Fruit fly (Drosophila melanogaster): Measurements from ENCODE around the gene CG7453.

CG7453 gene

dm6 chrX:19167586-19168403, 12.2 kb upstream of the CG7453 start (continued):
- peak; percentile 27 for TF ChIP-seq CG12219 (GFP tag; optimal IDR thresholded peaks at IDR 0.05)
- TF ChIP-seq her (GFP tag; optimal IDR thresholded peaks at IDR 0.05): peak; percentile 2
- TF ChIP-seq Adf1 (GFP tag; IDR thresholded peaks at IDR 0.05): peak; percentile 88
- TF ChIP-seq CG2678 (tag; optimal IDR thresholded peaks at IDR 0.05): no peak
- TF ChIP-seq Mad (GFP tag; optimal IDR thresholded peaks at IDR 0.05): no peak
- no peak for TF ChIP-seq CG7372 (GFP tag; IDR thresholded peaks at IDR 0.05)
- TF ChIP-seq hth (optimal IDR thresholded peaks at IDR 0.05): no peak
- TF ChIP-seq ems (GFP tag; optimal IDR thresholded peaks at IDR 0.05): no peak
- TF ChIP-seq CG9932 (GFP tag; IDR thresholded peaks at IDR 0.05): peak; percentile 45
- TF ChIP-seq Hmr (GFP tag; optimal IDR thresholded peaks at IDR 0.05): peak; percentile 24
- TF ChIP-seq ERR (GFP tag; optimal IDR thresholded peaks at IDR 0.05): no peak
- no peak for TF ChIP-seq Oli (tag; optimal IDR thresholded peaks at IDR 0.05)
- TF ChIP-seq CG17328 (GFP tag; IDR thresholded peaks at IDR 0.05): peak; percentile 33; the same call in 1 of the 2 replicates
- TF ChIP-seq CG4424 (GFP tag; optimal IDR thresholded peaks at IDR 0.05): no peak
- peak; percentile 93 for TF ChIP-seq vvl (GFP tag; IDR thresholded peaks at IDR 0.05)
- TF ChIP-seq gcm2 (GFP tag; optimal IDR thresholded peaks at IDR 0.05): no peak
- TF ChIP-seq Atf6 (GFP tag; IDR thresholded peaks at IDR 0.05): 0 out of 2 replicates have a peak, but pooled peaks have one; percentile 18
- TF ChIP-seq MBD-R2 (GFP tag; IDR thresholded peaks at IDR 0.05): 0 out of 2 replicates have a peak, but pooled peaks have one; percentile 12
- no peak for TF ChIP-seq CG6813 (GFP tag; optimal IDR thresholded peaks at IDR 0.05)
- peak; percentile 49 for TF ChIP-seq CG13624 (GFP tag; optimal IDR thresholded peaks at IDR 0.05)
- TF ChIP-seq gfzf (GFP tag; optimal IDR thresholded peaks at IDR 0.05): no peak
- peak; percentile 14 for TF ChIP-seq sens (GFP tag)
- TF ChIP-seq CG32767 (GFP tag; IDR thresholded peaks at IDR 0.05): no peak
- TF ChIP-seq en (GFP tag; optimal IDR thresholded peaks at IDR 0.05): no peak
- TF ChIP-seq HHEX (GFP tag; optimal IDR thresholded peaks at IDR 0.05): no peak
- TF ChIP-seq CG6175 (GFP tag; IDR thresholded peaks at IDR 0.05): peak; percentile 73; the same call in 2 of the 3 replicates
- no peak for TF ChIP-seq CG7987 (GFP tag; optimal IDR thresholded peaks at IDR 0.05)
- TF ChIP-seq CG10565 (GFP tag; optimal IDR thresholded peaks at IDR 0.05): no peak
- peak; percentile 34; the same call in 1 of the 3 replicates for TF ChIP-seq dysf (GFP tag; IDR thresholded peaks at IDR 0.05)
- TF ChIP-seq nau (GFP tag; optimal IDR thresholded peaks at IDR 0.05): no peak
- no peak for TF ChIP-seq esg (GFP tag; conservative IDR thresholded peaks at IDR 0.05)
- TF ChIP-seq al (GFP tag; IDR thresholded peaks at IDR 0.05): no peak
- TF ChIP-seq CG32532 (GFP tag; IDR thresholded peaks at IDR 0.05): peak; percentile 34; the same call in 1 of the 2 replicates
- no peak for TF ChIP-seq CG18262 (tag; optimal IDR thresholded peaks at IDR 0.05)
- TF ChIP-seq hb (GFP tag; IDR thresholded peaks at IDR 0.05; ENCODE audit: partially characterized antibody): no peak
- peak; percentile 1 for TF ChIP-seq CoRest (tag; optimal IDR thresholded peaks at IDR 0.05)
- peak; percentile 64; the same call in 1 of the 3 replicates for TF ChIP-seq ci (GFP tag; IDR thresholded peaks at IDR 0.05)
- TF ChIP-seq CG6765 (GFP tag; optimal IDR thresholded peaks at IDR 0.05): no peak
- no peak for TF ChIP-seq Camta (GFP tag; optimal IDR thresholded peaks at IDR 0.05)
- TF ChIP-seq Dbx (GFP tag; IDR thresholded peaks at IDR 0.05): 0 out of 3 replicates have a peak, but pooled peaks have one; percentile 36
- TF ChIP-seq ftz-f1 (GFP tag; optimal IDR thresholded peaks at IDR 0.05): no peak
- TF ChIP-seq Pdp1 (GFP tag; optimal IDR thresholded peaks at IDR 0.05): peak in 1 of 2 experiments; percentile 48
- peak; percentile 23 for TF ChIP-seq kni (GFP tag; optimal IDR thresholded peaks at IDR 0.05)
- 0 out of 2 replicates have a peak, but pooled peaks have one; percentile 15 for TF ChIP-seq Ptx1 (GFP tag; IDR thresholded peaks at IDR 0.05)
- TF ChIP-seq CG4617 (GFP tag; optimal IDR thresholded peaks at IDR 0.05; ENCODE audit: borderline replicate concordance): no peak
- peak; percentile 51 for TF ChIP-seq cwo (GFP tag; optimal IDR thresholded peaks at IDR 0.05)
- TF ChIP-seq aop (GFP tag; IDR thresholded peaks at IDR 0.05): 0 out of 2 replicates have a peak, but pooled peaks have one; percentile 13
- TF ChIP-seq CG18764 (GFP tag; optimal IDR thresholded peaks at IDR 0.05): no peak
- no peak for TF ChIP-seq CG11247 (GFP tag; IDR thresholded peaks at IDR 0.05)
